Fruit fly (Drosophila melanogaster) whole organism, embryonic: Measurements from ENCODE around the gene CG34417.

ENCODE experiments used
- Antp ChIP-seq: fragments of 200-800 bp; sonication (Bioruptor generic); optimal IDR thresholded peaks from 3 replicates; lab custom pipeline; 2016; ENCODE audit warnings: missing biosample characterization, missing genetic modification characterization
- BEAF-32 ChIP-seq: fragments of 200-800 bp; sonication (Bioruptor generic); optimal IDR thresholded peaks from 3 replicates; lab custom pipeline; 2017; ENCODE audit warnings: missing biosample characterization, missing genetic modification characterization, mild to moderate bottlenecking, moderate library complexity, missing genetic modification reagents
- CG10959 ChIP-seq: fragments of 200-800 bp; sonication (Bioruptor generic); IDR thresholded peaks from 2 replicates; pipeline ENCODE4 v1.3.6; 2022; ENCODE audit warnings: missing biosample characterization, missing genetic modification characterization
- CG11093 ChIP-seq: fragments of 200-800 bp; sonication (Bioruptor generic); IDR thresholded peaks from 3 replicates; pipeline ENCODE4 v1.3.6; 2022; ENCODE audit warnings: missing biosample characterization, missing genetic modification characterization
- CG11695 ChIP-seq: fragments of 200-800 bp; sonication (Bioruptor generic); IDR thresholded peaks from 3 replicates; pipeline ENCODE4 v1.3.6; 2022; ENCODE audit warnings: missing biosample characterization, missing genetic modification characterization
- CG12219 ChIP-seq: fragments of 200-800 bp; sonication (Bioruptor generic); optimal IDR thresholded peaks from 3 replicates; lab custom pipeline; 2018; ENCODE audit warnings: missing biosample characterization, mild to moderate bottlenecking, missing genetic modification characterization
- CG12299 ChIP-seq: fragments of 200-800 bp; sonication (Bioruptor generic); optimal IDR thresholded peaks from 2 replicates; lab custom pipeline; 2018; ENCODE audit warnings: missing biosample characterization, mild to moderate bottlenecking, missing genetic modification characterization
- CG12391 ChIP-seq: fragments of 200-800 bp; sonication (Bioruptor generic); optimal IDR thresholded peaks from 3 replicates; lab custom pipeline; 2018; ENCODE audit warnings: missing biosample characterization, mild to moderate bottlenecking, missing genetic modification characterization, moderate library complexity
- CG13287 ChIP-seq: fragments of 200-800 bp; sonication (Bioruptor generic); IDR thresholded peaks from 2 replicates; pipeline ENCODE4 v1.3.6; 2022; ENCODE audit warnings: missing biosample characterization, missing genetic modification characterization; ENCODE audit not compliant: partially characterized antibody
- CG14014 ChIP-seq: fragments of 200-800 bp; sonication (Bioruptor generic); IDR thresholded peaks from 2 replicates; pipeline ENCODE4 v1.3.6; 2022; ENCODE audit warnings: missing biosample characterization, missing genetic modification characterization
- CG15514 ChIP-seq: fragments of 200-800 bp; sonication (Bioruptor generic); optimal IDR thresholded peaks from 3 replicates; lab custom pipeline; 2017; ENCODE audit warnings: missing biosample characterization, missing genetic modification characterization, mild to moderate bottlenecking, moderate library complexity, missing genetic modification reagents
- CG17359 ChIP-seq: fragments of 200-800 bp; sonication (Bioruptor generic); optimal IDR thresholded peaks from 3 replicates; lab custom pipeline; 2018; ENCODE audit warnings: missing biosample characterization, mild to moderate bottlenecking, missing genetic modification characterization, moderate library complexity
- CG30020 ChIP-seq: fragments of 200-800 bp; optimal IDR thresholded peaks from 2 replicates; lab custom pipeline; 2019; ENCODE audit warnings: missing biosample characterization, mild to moderate bottlenecking, missing genetic modification characterization, moderate library complexity
- CG31441 ChIP-seq: fragments of 200-800 bp; sonication (Bioruptor generic); IDR thresholded peaks from 2 replicates; pipeline ENCODE4 v1.3.6; 2022; ENCODE audit warnings: missing biosample characterization, missing genetic modification characterization
- CG34376 ChIP-seq: fragments of 200-800 bp; sonication (Bioruptor generic); optimal IDR thresholded peaks from 2 replicates; lab custom pipeline; 2018; ENCODE audit warnings: missing biosample characterization, mild to moderate bottlenecking, missing genetic modification characterization
- CG3726 ChIP-seq: fragments of 200-800 bp; sonication (Bioruptor generic); IDR thresholded peaks from 3 replicates; pipeline ENCODE4, ENCODE4 v1.3.6; 2022; ENCODE audit warnings: missing biosample characterization, missing genetic modification characterization
- CG3995 ChIP-seq: fragments of 200-800 bp; sonication (Bioruptor generic); optimal IDR thresholded peaks from 3 replicates; lab custom pipeline; 2016; ENCODE audit warnings: missing biosample characterization, missing genetic modification characterization
- CG7357 ChIP-seq: fragments of 200-800 bp; sonication (Bioruptor generic); IDR thresholded peaks from 3 replicates; pipeline ENCODE4 v1.3.6; 2022; ENCODE audit warnings: missing biosample characterization, missing genetic modification characterization
- CG7556 ChIP-seq: fragments of 200-800 bp; sonication (Bioruptor generic); optimal IDR thresholded peaks from 2 replicates; lab custom pipeline; 2017; ENCODE audit warnings: missing biosample characterization, mild to moderate bottlenecking, missing genetic modification characterization
- Dad ChIP-seq: fragments of 200-800 bp; sonication (Bioruptor generic); optimal IDR thresholded peaks from 3 replicates; lab custom pipeline; 2016; ENCODE audit warnings: missing biosample characterization, missing genetic modification characterization
- Deaf1 ChIP-seq: fragments of 200-800 bp; optimal IDR thresholded peaks from 3 replicates; lab custom pipeline; 2019; ENCODE audit warnings: missing biosample characterization, mild to moderate bottlenecking, missing genetic modification characterization, moderate library complexity
- HLH4C ChIP-seq: fragments of 200-800 bp; sonication (Bioruptor generic); IDR thresholded peaks from 3 replicates; pipeline ENCODE4 v1.3.6; 2022; ENCODE audit warnings: missing biosample characterization, missing genetic modification characterization; ENCODE audit not compliant: partially characterized antibody
- MTF-1 ChIP-seq: fragments of 200-800 bp; sonication (Bioruptor generic); optimal IDR thresholded peaks from 2 replicates; lab custom pipeline; 2018; ENCODE audit warnings: missing biosample characterization, mild to moderate bottlenecking, missing genetic modification characterization, borderline replicate concordance
- NC2α ChIP-seq: fragments of 200-800 bp; sonication (Bioruptor generic); optimal IDR thresholded peaks from 2 replicates; lab custom pipeline; 2016; ENCODE audit warnings: missing biosample characterization, missing genetic modification characterization
- Optix ChIP-seq: fragments of 200-800 bp; sonication (Bioruptor generic); IDR thresholded peaks from 3 replicates; pipeline ENCODE4 v1.3.6; 2022; ENCODE audit warnings: missing biosample characterization, missing genetic modification characterization
- Sox100B ChIP-seq: fragments of 200-800 bp; sonication (Bioruptor generic); optimal IDR thresholded peaks from 3 replicates; lab custom pipeline; 2018; ENCODE audit warnings: missing biosample characterization, mild to moderate bottlenecking, missing genetic modification characterization
- amos ChIP-seq: fragments of 200-800 bp; sonication (Bioruptor generic); IDR thresholded peaks from 2 replicates; pipeline ENCODE4 v1.3.6; 2022; ENCODE audit warnings: missing biosample characterization, missing genetic modification characterization; ENCODE audit not compliant: partially characterized antibody
- ara ChIP-seq: fragments of 200-800 bp; sonication (Bioruptor generic); IDR thresholded peaks from 2 replicates; pipeline ENCODE4 v1.3.6; 2022; ENCODE audit warnings: missing biosample characterization, missing genetic modification characterization
- bigmax ChIP-seq: fragments of 200-800 bp; sonication (Bioruptor generic); optimal IDR thresholded peaks from 2 replicates; lab custom pipeline; 2018; ENCODE audit warnings: missing biosample characterization, mild to moderate bottlenecking, missing genetic modification characterization
- bowl ChIP-seq: fragments of 200-800 bp; sonication (Bioruptor generic); IDR thresholded peaks from 2 replicates; pipeline ENCODE4 v1.3.6; 2022; ENCODE audit warnings: missing biosample characterization, missing genetic modification characterization
- caup ChIP-seq: fragments of 200-800 bp; sonication (Bioruptor generic); optimal IDR thresholded peaks from 3 replicates; lab custom pipeline; 2017; ENCODE audit warnings: missing biosample characterization, mild to moderate bottlenecking, missing genetic modification characterization, moderate library complexity; ENCODE audit not compliant: severe bottlenecking
- disco-r ChIP-seq: fragments of 200-800 bp; sonication (Bioruptor generic); optimal IDR thresholded peaks from 2 replicates; lab custom pipeline; 2016; ENCODE audit warnings: missing biosample characterization, missing genetic modification characterization
- emc ChIP-seq: fragments of 200-800 bp; sonication (Bioruptor generic); optimal IDR thresholded peaks from 2 replicates; lab custom pipeline; 2016; ENCODE audit warnings: missing biosample characterization, missing genetic modification characterization
- ems ChIP-seq: fragments of 200-800 bp; sonication (Bioruptor generic); optimal IDR thresholded peaks from 3 replicates; lab custom pipeline; 2016; ENCODE audit warnings: missing biosample characterization, missing genetic modification characterization
- esg ChIP-seq: fragments of 200-800 bp; sonication (Bioruptor generic); conservative IDR thresholded peaks from 2 replicates; pipeline ENCODE4 v1.3.6; 2022; ENCODE audit warnings: missing biosample characterization, missing genetic modification characterization
- grn ChIP-seq: fragments of 200-800 bp; sonication (Bioruptor generic); optimal IDR thresholded peaks from 3 replicates; lab custom pipeline; 2017; ENCODE audit warnings: missing biosample characterization, missing genetic modification characterization
- gsb-n ChIP-seq: fragments of 200-800 bp; sonication (Bioruptor generic); optimal IDR thresholded peaks from 3 replicates; lab custom pipeline; 2018; ENCODE audit warnings: missing biosample characterization, mild to moderate bottlenecking, missing genetic modification characterization
- ind ChIP-seq: fragments of 200-800 bp; sonication (Bioruptor generic); optimal IDR thresholded peaks from 3 replicates; lab custom pipeline; 2016; ENCODE audit warnings: missing biosample characterization, missing genetic modification characterization
- lab ChIP-seq: fragments of 200-800 bp; sonication (Bioruptor generic); optimal IDR thresholded peaks from 3 replicates; lab custom pipeline; 2017; ENCODE audit warnings: missing biosample characterization, missing genetic modification characterization, mild to moderate bottlenecking, moderate library complexity, missing genetic modification reagents
- lola ChIP-seq, 3 experiments: fragments of >200 bp in 2 of 3; fragments of 200-800 bp in 1 of 3; sonication (Bioruptor generic) in 1 of 3; optimal IDR thresholded peaks; 2 replicates each; lab custom pipeline; 2017 to 2019; ENCODE audit warnings: missing biosample characterization in 3 of 3, missing genetic modification characterization in 3 of 3, mild to moderate bottlenecking in 1 of 3, moderate library complexity in 1 of 3
- nau ChIP-seq: fragments of 200-800 bp; sonication (Bioruptor generic); optimal IDR thresholded peaks from 3 replicates; lab custom pipeline; 2017; ENCODE audit warnings: missing biosample characterization, mild to moderate bottlenecking, missing genetic modification characterization, missing genetic modification reagents
- nerfin-1 ChIP-seq: fragments of 200-800 bp; sonication (Bioruptor generic); optimal IDR thresholded peaks from 3 replicates; lab custom pipeline; 2019; ENCODE audit warnings: missing biosample characterization, mild to moderate bottlenecking, missing genetic modification characterization, moderate library complexity
- org-1 ChIP-seq: fragments of 200-800 bp; sonication (Bioruptor generic); optimal IDR thresholded peaks from 2 replicates; lab custom pipeline; 2017; ENCODE audit warnings: missing biosample characterization, missing genetic modification characterization
- scrt ChIP-seq: fragments of 200-800 bp; sonication (Bioruptor generic); optimal IDR thresholded peaks from 2 replicates; lab custom pipeline; 2018; ENCODE audit warnings: missing biosample characterization, mild to moderate bottlenecking, missing genetic modification characterization, moderate library complexity
- slp2 ChIP-seq: fragments of 200-800 bp; sonication (Bioruptor generic); optimal IDR thresholded peaks from 2 replicates; lab custom pipeline; 2016; ENCODE audit warnings: missing biosample characterization, missing genetic modification characterization
- trh ChIP-seq: fragments of 200-800 bp; sonication (Bioruptor generic); optimal IDR thresholded peaks from 2 replicates; lab custom pipeline; 2016; ENCODE audit warnings: missing biosample characterization, missing genetic modification characterization
- vnd ChIP-seq: fragments of 200-800 bp; sonication (Bioruptor generic); IDR thresholded peaks from 3 replicates; pipeline ENCODE4 v1.3.6; 2022; ENCODE audit warnings: missing biosample characterization, missing genetic modification characterization; ENCODE audit not compliant: partially characterized antibody
- zfh2 ChIP-seq: fragments of 200-800 bp; sonication (Bioruptor generic); optimal IDR thresholded peaks from 2 replicates; lab custom pipeline; 2016; ENCODE audit warnings: missing biosample characterization, missing genetic modification characterization

The CG34417 gene

dm6 chrX:6571234-6571915 is 30.8 kb downstream of the CG34417 start (continued):
- TF ChIP-seq nerfin-1 (tag; lab: Kevin White, UChicago) (peak; percentile 92), disco-r (GFP tag; lab: Kevin White, UChicago) (no peak), CG10959 (GFP tag; lab: Robert Waterston, UW) (peak; percentile 80), bowl (GFP tag; lab: Robert Waterston, UW) (no peak), CG12299 (tag; lab: Kevin White, UChicago) (peak; percentile 84), Antp (GFP tag; lab: Kevin White, UChicago) (peak; percentile 35), org-1 (peak; percentile 86), HLH4C (GFP tag; lab: Robert Waterston, UW) (no peak), CG7556 (GFP tag; lab: Kevin White, UChicago) (peak; percentile 92), vnd (GFP tag; lab: Robert Waterston, UW) (no peak), CG3995 (GFP tag; lab: Kevin White, UChicago) (no peak), CG14014 (GFP tag; lab: Robert Waterston, UW) (peak; percentile 73), CG17359 (tag; lab: Kevin White, UChicago) (peak; percentile 90), esg (GFP tag; lab: Robert Waterston, UW) (peak; percentile 82), CG12391 (tag; lab: Kevin White, UChicago) (peak; percentile 93), caup (GFP tag; lab: Kevin White, UChicago) (peak; percentile 76), CG7357 (GFP tag; lab: Robert Waterston, UW) (peak; percentile 71), Deaf1 (tag; lab: Kevin White, UChicago) (peak; percentile 67), MTF-1 (peak; percentile 97), CG13287 (GFP tag; lab: Robert Waterston, UW) (no peak), zfh2 (GFP tag; lab: Kevin White, UChicago) (no peak), ind (GFP tag; lab: Kevin White, UChicago) (peak; percentile 75), emc (GFP tag; lab: Kevin White, UChicago) (no peak), CG11093 (GFP tag; lab: Robert Waterston, UW) (peak; percentile 81; the same call in 1 of the 3 replicates), trh (peak; percentile 53), CG30020 (tag; lab: Kevin White, UChicago) (peak; percentile 70), bigmax (GFP tag; lab: Kevin White, UChicago) (peak; percentile 16), CG3726 (GFP tag; lab: Robert Waterston, UW) (peak; percentile 75; the same call in 1 of the 3 replicates), gsb-n (peak; percentile 93), ems (GFP tag; lab: Kevin White, UChicago) (peak; percentile 9), nau (peak; percentile 86), Sox100B (GFP tag; lab: Kevin White, UChicago) (peak; percentile 95), amos (no peak), NC2α (GFP tag; lab: Kevin White, UChicago) (no peak), Optix (peak; percentile 43; the same call in 1 of the 3 replicates), grn (GFP tag; lab: Kevin White, UChicago) (peak; percentile 10), ara (peak; percentile 87), CG31441 (GFP tag; lab: Robert Waterston, UW) (peak; percentile 97), lab (GFP tag; lab: Kevin White, UChicago) (peak; percentile 84), CG34376 (GFP tag; lab: Kevin White, UChicago) (peak; percentile 22), lola (GFP tag; optimal IDR thresholded peaks at IDR 0.05; lab: Kevin White, UChicago) (peak in 1 of 3 experiments; percentile 94), BEAF-32 (GFP tag; lab: Kevin White, UChicago) (no peak), slp2 (GFP tag; lab: Kevin White, UChicago) (peak; percentile 35), scrt (GFP tag; lab: Kevin White, UChicago) (peak; percentile 76), Dad (GFP tag; lab: Kevin White, UChicago) (peak; percentile 18), CG12219 (GFP tag; lab: Kevin White, UChicago) (peak; percentile 86), CG11695 (GFP tag; lab: Robert Waterston, UW) (peak; percentile 90), CG15514 (peak; percentile 49)
